Fruit fly (Drosophila melanogaster): ENCODE measurements around the gene CG17154.

DNA sequence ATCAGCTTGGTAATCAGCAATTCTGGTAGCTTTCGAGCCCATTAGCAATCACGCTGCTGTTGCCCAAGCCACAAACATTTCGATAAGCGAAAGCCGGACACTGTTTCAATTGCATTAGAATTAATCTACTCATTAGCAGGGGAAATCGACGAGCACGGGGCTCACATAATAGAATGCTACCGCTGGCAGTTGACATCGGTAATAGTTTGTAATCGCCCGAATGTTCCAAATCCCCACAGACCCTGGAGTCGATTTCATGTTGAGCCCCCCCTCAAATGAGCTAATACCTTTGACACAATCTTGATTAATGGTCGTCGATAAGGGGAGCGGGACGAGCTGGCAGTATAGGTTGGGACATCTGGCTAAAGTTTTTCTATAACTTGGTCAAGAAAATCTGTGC lies 30.8 kb upstream of the CG17154 start:
- TF ChIP-seq CG9139 (GFP tag; optimal IDR thresholded peaks at IDR 0.05) (no peak), CG15336 (GFP tag; IDR thresholded peaks at IDR 0.05) (no peak), Hr38 (GFP tag; optimal IDR thresholded peaks at IDR 0.05) (no peak)

Data from whole organism, prepupa.